Fruit fly (Drosophila melanogaster): ENCODE measurements at regions not wholly inside any gene's neighbourhood (a gene's known extent, or its start where the extent isn't known, plus 50 kb on each side); places are given as distances from the start of the nearest gene placed in this dataset.
"Not testable (repeated sequence)": the region's sequence is repeated elsewhere in the genome, so short reads cannot be mapped to it uniquely, and the experiment has no call there.

dm6 chrY:945459-945858 lies 243.2 kb downstream of the ARY start:
- TF ChIP-seq dan (GFP tag; IDR thresholded peaks at IDR 0.05), result peak; percentile 21; the same call in 1 of the 2 replicates
- TF ChIP-seq Gsc (GFP tag; IDR thresholded peaks at IDR 0.05), result 0 out of 2 replicates have a peak, but pooled peaks have one; percentile 29
- TF ChIP-seq klu (GFP tag; IDR thresholded peaks at IDR 0.05), result peak; percentile 59; the same call in 1 of the 2 replicates
- TF ChIP-seq CG9932 (GFP tag; IDR thresholded peaks at IDR 0.05), result peak; percentile 36; the same call in 1 of the 2 replicates
- TF ChIP-seq ro (GFP tag; IDR thresholded peaks at IDR 0.05), result peak; percentile 60; the same call in 1 of the 2 replicates
- TF ChIP-seq Dref (GFP tag; IDR thresholded peaks at IDR 0.05), result peak; percentile 22; the same call in 1 of the 2 replicates

dm6 chrY:975692-976091 lies 273.5 kb downstream of the ARY start:
- TF ChIP-seq klu (GFP tag; IDR thresholded peaks at IDR 0.05) (peak; percentile 56; the same call in 1 of the 2 replicates), B-H1 (GFP tag; IDR thresholded peaks at IDR 0.05) (peak; percentile 15; the same call in 2 of the 3 replicates), CG16813 (GFP tag; IDR thresholded peaks at IDR 0.05; ENCODE audit: partially characterized antibody) (peak; percentile 37; the same call in 2 of the 3 replicates), knrl (GFP tag; IDR thresholded peaks at IDR 0.05; ENCODE audit: partially characterized antibody) (peak; percentile 44; the same call in 1 of the 3 replicates), CG9215 (GFP tag; IDR thresholded peaks at IDR 0.05) (peak; percentile 62; the same call in 1 of the 2 replicates), jigr1 (GFP tag; IDR thresholded peaks at IDR 0.05) (peak; percentile 74; the same call in 2 of the 3 replicates), Rfx (GFP tag; IDR thresholded peaks at IDR 0.05) (peak; percentile 36; the same call in 1 of the 2 replicates), CG7357 (GFP tag; IDR thresholded peaks at IDR 0.05) (peak; percentile 68; the same call in 1 of the 3 replicates), CG4404 (GFP tag; IDR thresholded peaks at IDR 0.05) (peak; percentile 54; the same call in 1 of the 2 replicates), hb (GFP tag; IDR thresholded peaks at IDR 0.05; ENCODE audit: partially characterized antibody) (0 out of 3 replicates have a peak, but pooled peaks have one; percentile 62), Gug (GFP tag; IDR thresholded peaks at IDR 0.05) (0 out of 4 replicates have a peak, but pooled peaks have one; percentile 20), vnd (GFP tag; IDR thresholded peaks at IDR 0.05; ENCODE audit: partially characterized antibody) (peak; percentile 31; the same call in 1 of the 3 replicates), nerfin-2 (GFP tag; IDR thresholded peaks at IDR 0.05; ENCODE audit: partially characterized antibody) (0 out of 2 replicates have a peak, but pooled peaks have one; percentile 23), Aef1 (GFP tag; IDR thresholded peaks at IDR 0.05) (peak; percentile 11; the same call in 1 of the 3 replicates), toy (GFP tag; IDR thresholded peaks at IDR 0.05) (peak; percentile 31; the same call in 1 of the 2 replicates), lmd (GFP tag; IDR thresholded peaks at IDR 0.05) (peak; percentile 47; the same call in 1 of the 2 replicates), CG14667 (GFP tag; IDR thresholded peaks at IDR 0.05) (peak; percentile 33; the same call in 1 of the 2 replicates), CG11560 (tag; IDR thresholded peaks at IDR 0.05) (peak; percentile 67; the same call in 2 of the 3 replicates), CG2889 (GFP tag; IDR thresholded peaks at IDR 0.05) (peak; percentile 55; the same call in 1 of the 3 replicates), CG10959 (GFP tag; IDR thresholded peaks at IDR 0.05) (0 out of 2 replicates have a peak, but pooled peaks have one; percentile 39), Gsc (GFP tag; IDR thresholded peaks at IDR 0.05) (peak; percentile 86), HLH4C (GFP tag; IDR thresholded peaks at IDR 0.05; ENCODE audit: partially characterized antibody) (0 out of 3 replicates have a peak, but pooled peaks have one; percentile 27), CG32772 (GFP tag; IDR thresholded peaks at IDR 0.05) (peak; percentile 80), ssp (GFP tag; IDR thresholded peaks at IDR 0.05) (peak; percentile 40; the same call in 1 of the 2 replicates), Mrtf (GFP tag; IDR thresholded peaks at IDR 0.05) (peak; percentile 64; the same call in 1 of the 3 replicates), H15 (GFP tag; IDR thresholded peaks at IDR 0.05) (peak; percentile 60; the same call in 1 of the 3 replicates), Doc2 (GFP tag; IDR thresholded peaks at IDR 0.05) (peak; percentile 67; the same call in 1 of the 2 replicates), CG42726 (GFP tag; IDR thresholded peaks at IDR 0.05; ENCODE audit: partially characterized antibody) (peak; percentile 65; the same call in 1 of the 2 replicates), prd (GFP tag; IDR thresholded peaks at IDR 0.05) (peak; percentile 35; the same call in 2 of the 3 replicates), Oaz (GFP tag; IDR thresholded peaks at IDR 0.05) (0 out of 2 replicates have a peak, but pooled peaks have one; percentile 7), Rx (GFP tag; IDR thresholded peaks at IDR 0.05) (peak; percentile 65), Dip2 (GFP tag; IDR thresholded peaks at IDR 0.05) (peak; percentile 30; the same call in 1 of the 2 replicates), sisA (GFP tag; IDR thresholded peaks at IDR 0.05) (peak; percentile 53), dan (GFP tag; IDR thresholded peaks at IDR 0.05) (peak; percentile 44; the same call in 1 of the 2 replicates), ase (GFP tag; IDR thresholded peaks at IDR 0.05) (peak; percentile 41; the same call in 1 of the 3 replicates), Optix (GFP tag; IDR thresholded peaks at IDR 0.05) (peak; percentile 50; the same call in 2 of the 3 replicates), al (GFP tag; IDR thresholded peaks at IDR 0.05) (peak; percentile 33; the same call in 1 of the 2 replicates)
- TF ChIP-seq prd (optimal IDR thresholded peaks at IDR 0.05), result not testable (repeated sequence)

Data from whole organism, embryonic.